Fruit fly (Drosophila melanogaster) whole organism, pupa: Measurements from ENCODE around the gene Mco1.
A peak's percentile ranks its signal among the peaks of the same experiment; 100 is the strongest.

ENCODE experiments used
- CG34367 ChIP-seq: fragments of 200-800 bp; sonication (Bioruptor generic); optimal IDR thresholded peaks from 2 replicates; lab custom pipeline; 2018; ENCODE audit warnings: missing biosample characterization, mild to moderate bottlenecking, missing genetic modification characterization
- CG9948 ChIP-seq: fragments of 200-800 bp; sonication (Bioruptor generic); optimal IDR thresholded peaks from 2 replicates; lab custom pipeline; 2018; ENCODE audit warnings: missing biosample characterization, mild to moderate bottlenecking, missing genetic modification characterization, moderate library complexity
- EcR ChIP-seq: fragments of 200-800 bp; sonication (Bioruptor generic); optimal IDR thresholded peaks from 3 replicates; lab custom pipeline; 2019; ENCODE audit warnings: missing biosample characterization, missing genetic modification characterization, mild to moderate bottlenecking, moderate library complexity, missing genetic modification reagents
- Ets98B ChIP-seq: fragments of 200-800 bp; sonication (Bioruptor generic); IDR thresholded peaks from 2 replicates; pipeline ENCODE4 v1.3.6; 2022; ENCODE audit warnings: missing biosample characterization, missing genetic modification characterization
- Pif1A ChIP-seq: fragments of 200-800 bp; sonication (Bioruptor generic); optimal IDR thresholded peaks from 3 replicates; lab custom pipeline; 2016; ENCODE audit warnings: missing biosample characterization, missing genetic modification characterization
- Pif1B ChIP-seq: fragments of 200-800 bp; sonication (Bioruptor generic); optimal IDR thresholded peaks from 3 replicates; lab custom pipeline; 2016; ENCODE audit warnings: missing biosample characterization, missing genetic modification characterization
- Snoo ChIP-seq: fragments of 200-800 bp; sonication (Bioruptor generic); optimal IDR thresholded peaks from 3 replicates; lab custom pipeline; 2017; ENCODE audit warnings: missing biosample characterization, mild to moderate bottlenecking, missing genetic modification characterization, inconsistent platforms
- fd96Ca ChIP-seq: fragments of 200-800 bp; sonication (Bioruptor generic); IDR thresholded peaks from 3 replicates; pipeline ENCODE4 v1.3.6; 2022; ENCODE audit warnings: missing biosample characterization, missing genetic modification characterization
- rn ChIP-seq: fragments of 200-800 bp; sonication (Bioruptor generic); IDR thresholded peaks from 2 replicates; pipeline ENCODE4 v1.3.6; 2022; ENCODE audit warnings: missing biosample characterization, missing genetic modification characterization

DNA sequence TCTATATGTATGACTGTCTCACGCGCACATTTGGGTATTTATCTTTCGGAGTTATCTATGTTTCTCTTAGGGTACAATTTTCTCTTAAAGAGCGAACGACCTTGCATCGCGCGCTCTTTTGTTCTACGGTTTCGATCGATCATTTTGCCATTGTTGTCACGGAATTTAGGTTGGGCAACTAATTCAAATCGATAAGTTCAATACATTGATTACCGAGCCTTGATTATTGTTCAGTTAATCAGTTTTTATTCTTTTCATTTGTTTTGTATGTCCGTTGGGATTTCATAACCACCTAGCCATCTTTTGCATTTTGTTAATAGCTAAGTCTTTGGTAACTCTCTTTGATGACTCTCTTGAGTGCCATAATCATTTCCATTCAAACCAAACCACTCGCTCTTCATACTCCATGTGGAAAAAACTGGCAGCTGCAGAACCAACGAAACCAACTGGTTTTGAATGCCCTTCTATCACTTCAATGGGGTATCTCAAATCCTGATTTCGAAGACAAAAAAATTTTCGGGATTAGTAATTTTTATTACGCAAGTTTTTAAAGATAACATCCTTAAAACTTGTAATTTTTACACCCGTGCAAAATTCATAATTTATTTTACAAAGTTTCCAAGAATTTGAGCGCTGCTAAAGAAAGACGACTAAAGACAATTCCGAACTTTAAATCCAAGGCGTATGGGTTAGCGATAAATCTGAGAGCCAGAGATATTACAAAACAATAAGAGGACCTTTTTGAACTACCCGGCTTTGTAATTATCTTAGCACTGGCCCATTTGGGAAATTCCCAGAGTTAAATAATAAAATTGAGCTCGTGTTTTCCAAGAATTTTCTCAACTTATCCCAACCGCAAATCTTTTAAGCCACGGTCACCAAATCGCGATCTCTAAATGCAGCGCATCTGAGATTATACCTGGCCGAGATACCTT is 32.2 kb downstream of the Mco1 start:
- no peak for TF ChIP-seq CG34367 (tag; lab: Kevin White, UChicago)
- TF ChIP-seq rn (GFP tag; lab: Robert Waterston, UW), result no peak
- TF ChIP-seq Ets98B (GFP tag; lab: Robert Waterston, UW), result no peak
- TF ChIP-seq fd96Ca (GFP tag; lab: Robert Waterston, UW), result no peak
- no peak for TF ChIP-seq CG9948 (tag; lab: Kevin White, UChicago)
- TF ChIP-seq EcR, result peak; percentile 57
- no peak for TF ChIP-seq Pif1A
- peak; percentile 20 for TF ChIP-seq Snoo (tag; lab: Kevin White, UChicago)
- no peak for TF ChIP-seq Pif1B (GFP tag; lab: Kevin White, UChicago)
